Worm (Caenorhabditis elegans) whole organism, L1 larva: Measurements from ENCODE around the gene K02D10.1.

Experiments
- C04F5.9 ChIP-seq: sonication (generic microtip); optimal IDR thresholded peaks from 2 replicates; lab custom pipeline; 2016; ENCODE audit warnings: missing genetic modification characterization, missing compliant biosample characterization
- C16A3.4 ChIP-seq: fragments of 150-350 bp; optimal IDR thresholded peaks from 2 replicates; lab custom pipeline; 2014; ENCODE audit warnings: missing biosample characterization, missing genetic modification characterization
- C34B4.2 ChIP-seq: sonication (generic microtip); optimal IDR thresholded peaks from 2 replicates; lab custom pipeline; 2017; ENCODE audit warnings: mild to moderate bottlenecking, missing genetic modification characterization, missing compliant biosample characterization
- Y116A8C.19 ChIP-seq: sonication (generic microtip); optimal IDR thresholded peaks from 2 replicates; lab custom pipeline; 2016; ENCODE audit warnings: missing compliant biosample characterization, missing genetic modification characterization, borderline replicate concordance
- alr-1 ChIP-seq: fragments of 200-800 bp; sonication (Bioruptor generic); optimal IDR thresholded peaks from 2 replicates; lab custom pipeline; 2018; ENCODE audit warnings: borderline replicate concordance, mild to moderate bottlenecking, missing genetic modification characterization, missing compliant biosample characterization
- aly-2 ChIP-seq: fragments of 150-350 bp; optimal IDR thresholded peaks from 2 replicates; lab custom pipeline; 2014; ENCODE audit warnings: missing biosample characterization, missing genetic modification characterization
- blmp-1 ChIP-seq: fragments of 150-350 bp; optimal IDR thresholded peaks from 2 replicates; lab custom pipeline; 2014; ENCODE audit warnings: missing biosample characterization, missing genetic modification characterization
- ceh-63 ChIP-seq: fragments of 200-800 bp; sonication (Bioruptor generic); optimal IDR thresholded peaks from 2 replicates; lab custom pipeline; 2018; ENCODE audit warnings: mild to moderate bottlenecking, missing genetic modification characterization, missing compliant biosample characterization
- ceh-8 ChIP-seq: fragments of 200-800 bp; sonication (Bioruptor generic); optimal IDR thresholded peaks from 2 replicates; lab custom pipeline; 2018; ENCODE audit warnings: mild to moderate bottlenecking, missing genetic modification characterization, moderate library complexity, missing compliant biosample characterization
- ceh-88 ChIP-seq: fragments of 200-800 bp; sonication (Bioruptor generic); IDR thresholded peaks from 2 replicates; pipeline ENCODE4 v1.3.6; 2022; ENCODE audit warnings: missing genetic modification characterization, missing compliant biosample characterization
- ceh-90 ChIP-seq: sonication (generic microtip); optimal IDR thresholded peaks from 2 replicates; lab custom pipeline; 2016; ENCODE audit warnings: missing genetic modification characterization, missing compliant biosample characterization
- dsc-1 ChIP-seq: sonication (generic microtip); optimal IDR thresholded peaks from 2 replicates; lab custom pipeline; 2016; ENCODE audit warnings: mild to moderate bottlenecking, missing genetic modification characterization, missing compliant biosample characterization
- efl-1 ChIP-seq, 4 experiments: fragments of 150-350 bp; optimal IDR thresholded peaks in 3 of 4; peaks in 1 of 4; 1 replicate in 1 of 4; 2 replicates in 3 of 4; lab custom pipeline; 2014; ENCODE audit warnings: missing biosample characterization in 2 of 4, missing genetic modification characterization in 2 of 4, missing genetic modification reagents in 2 of 4
- efl-3 ChIP-seq: fragments of 200-800 bp; sonication (Bioruptor generic); optimal IDR thresholded peaks from 2 replicates; lab custom pipeline; 2018; ENCODE audit warnings: mild to moderate bottlenecking, missing genetic modification characterization, missing compliant biosample characterization
- egl-13 ChIP-seq: sonication (generic microtip); optimal IDR thresholded peaks from 2 replicates; lab custom pipeline; 2016; ENCODE audit warnings: missing genotype, missing genetic modification reagents, missing genetic modification characterization, missing compliant biosample characterization
- egl-27 ChIP-seq, 2 experiments: fragments of 150-350 bp in 1 of 2; sonication (generic microtip); optimal IDR thresholded peaks; 3 replicates each; lab custom pipeline; 2017 to 2018; ENCODE audit warnings: missing biosample characterization in 2 of 2, missing genetic modification characterization in 2 of 2, missing genetic modification reagents in 2 of 2
- elt-2 ChIP-seq: sonication (generic microtip); optimal IDR thresholded peaks from 2 replicates; lab custom pipeline; 2016; ENCODE audit warnings: missing genetic modification characterization, mild to moderate bottlenecking, inconsistent platforms, missing compliant biosample characterization, missing genetic modification reagents
- ets-5 ChIP-seq: fragments of 200-800 bp; sonication (Bioruptor generic); IDR thresholded peaks from 2 replicates; pipeline ENCODE4 v1.3.6; 2022; ENCODE audit warnings: missing genetic modification characterization, missing compliant biosample characterization
- fkh-10 ChIP-seq: sonication (generic microtip); optimal IDR thresholded peaks from 2 replicates; lab custom pipeline; 2017; ENCODE audit warnings: missing biosample characterization, missing genetic modification reagents, missing genetic modification characterization
- fkh-8 ChIP-seq: sonication (generic microtip); optimal IDR thresholded peaks from 2 replicates; lab custom pipeline; 2016; ENCODE audit warnings: mild to moderate bottlenecking, missing genetic modification characterization, missing compliant biosample characterization
- grh-1 ChIP-seq: fragments of 200-800 bp; sonication (Bioruptor generic); IDR thresholded peaks from 2 replicates; pipeline ENCODE4 v1.3.6; 2022; ENCODE audit warnings: missing genetic modification reagents, missing genetic modification characterization, missing compliant biosample characterization
- hlh-17 ChIP-seq: fragments of 200-800 bp; sonication (Bioruptor generic); optimal IDR thresholded peaks from 2 replicates; lab custom pipeline; 2018; ENCODE audit warnings: missing genetic modification characterization, mild to moderate bottlenecking, missing compliant biosample characterization, moderate library complexity, borderline replicate concordance
- hlh-4 ChIP-seq: sonication (generic microtip); optimal IDR thresholded peaks from 2 replicates; lab custom pipeline; 2016; ENCODE audit warnings: mild to moderate bottlenecking, missing genetic modification characterization, missing compliant biosample characterization
- hpl-2 ChIP-seq: fragments of 150-350 bp; optimal IDR thresholded peaks from 2 replicates; lab custom pipeline; 2014; ENCODE audit warnings: missing biosample characterization, missing genetic modification reagents, missing genetic modification characterization
- irx-1 ChIP-seq: sonication (generic microtip); optimal IDR thresholded peaks from 2 replicates; lab custom pipeline; 2016; ENCODE audit warnings: missing genetic modification characterization, missing compliant biosample characterization
- jun-1 ChIP-seq: fragments of 150-350 bp; optimal IDR thresholded peaks from 2 replicates; lab custom pipeline; 2014; ENCODE audit warnings: missing biosample characterization, missing genetic modification reagents, missing genetic modification characterization
- lin-13 ChIP-seq: fragments of 150-350 bp; optimal IDR thresholded peaks from 2 replicates; lab custom pipeline; 2014; ENCODE audit warnings: missing biosample characterization, missing genetic modification reagents, missing genetic modification characterization
- lin-35 ChIP-seq, 2 experiments: fragments of 150-350 bp; optimal IDR thresholded peaks; 2 replicates each; lab custom pipeline; 2014; ENCODE audit warnings: missing biosample characterization in 2 of 2, missing genetic modification characterization in 2 of 2, missing genetic modification reagents in 2 of 2
- lir-3 ChIP-seq: sonication (generic microtip); optimal IDR thresholded peaks from 2 replicates; lab custom pipeline; 2016; ENCODE audit warnings: mild to moderate bottlenecking, missing genetic modification characterization, moderate library complexity, missing compliant biosample characterization; ENCODE audit not compliant: poor library complexity
- lsy-2 ChIP-seq, 2 experiments: fragments of 150-350 bp; optimal IDR thresholded peaks; 2 replicates each; lab custom pipeline; 2014; ENCODE audit warnings: missing biosample characterization in 2 of 2, missing genetic modification characterization in 2 of 2
- mab-9 ChIP-seq: fragments of 200-800 bp; sonication (Bioruptor generic); IDR thresholded peaks from 2 replicates; pipeline ENCODE4 v1.3.6; 2022; ENCODE audit warnings: missing genetic modification reagents, missing genetic modification characterization, missing compliant biosample characterization
- mdl-1 ChIP-seq, 2 experiments: fragments of 150-350 bp; optimal IDR thresholded peaks; 2 replicates each; lab custom pipeline; 2014 to 2017; ENCODE audit warnings: missing biosample characterization in 2 of 2, missing genetic modification characterization in 2 of 2, inconsistent platforms in 1 of 2
- mef-2 ChIP-seq: fragments of 150-350 bp; optimal IDR thresholded peaks from 2 replicates; lab custom pipeline; 2014; ENCODE audit warnings: missing biosample characterization, missing genetic modification characterization
- nhr-19 ChIP-seq: fragments of 200-800 bp; sonication (Bioruptor generic); conservative IDR thresholded peaks from 2 replicates; pipeline ENCODE4 v1.3.6; 2022; ENCODE audit warnings: missing genetic modification characterization, missing compliant biosample characterization
- nhr-20 ChIP-seq: sonication (generic microtip); optimal IDR thresholded peaks from 2 replicates; lab custom pipeline; 2016; ENCODE audit warnings: mild to moderate bottlenecking, missing genetic modification characterization, missing compliant biosample characterization
- nhr-28 ChIP-seq: fragments of 150-350 bp; optimal IDR thresholded peaks from 2 replicates; lab custom pipeline; 2014; ENCODE audit warnings: missing biosample characterization, missing genetic modification characterization
- nhr-47 ChIP-seq: sonication (generic microtip); optimal IDR thresholded peaks from 2 replicates; lab custom pipeline; 2016; ENCODE audit warnings: mild to moderate bottlenecking, missing genetic modification characterization, moderate library complexity, missing compliant biosample characterization
- nhr-71 ChIP-seq: sonication (generic microtip); optimal IDR thresholded peaks from 2 replicates; lab custom pipeline; 2016; ENCODE audit warnings: mild to moderate bottlenecking, missing genetic modification characterization, moderate library complexity, missing compliant biosample characterization
- nhr-77 ChIP-seq: fragments of 150-350 bp; optimal IDR thresholded peaks from 2 replicates; lab custom pipeline; 2014; ENCODE audit warnings: missing biosample characterization, missing genetic modification characterization
- nhr-84 ChIP-seq: sonication (generic microtip); optimal IDR thresholded peaks from 2 replicates; lab custom pipeline; 2017; ENCODE audit warnings: missing biosample characterization, missing genetic modification characterization
- nhr-90 ChIP-seq: sonication (generic microtip); optimal IDR thresholded peaks from 2 replicates; lab custom pipeline; 2016; ENCODE audit warnings: mild to moderate bottlenecking, missing genetic modification characterization, missing compliant biosample characterization; ENCODE audit not compliant: poor library complexity
- pqm-1 ChIP-seq: sonication (generic microtip); optimal IDR thresholded peaks from 3 replicates; lab custom pipeline; 2017; ENCODE audit warnings: missing biosample characterization, missing genetic modification characterization
- sox-4 ChIP-seq: sonication (generic microtip); optimal IDR thresholded peaks from 2 replicates; lab custom pipeline; 2016; ENCODE audit warnings: missing genetic modification characterization, missing compliant biosample characterization
- sptf-1 ChIP-seq: fragments of 150-350 bp; optimal IDR thresholded peaks from 2 replicates; lab custom pipeline; 2014; ENCODE audit warnings: missing biosample characterization, missing genetic modification characterization
- sup-37 ChIP-seq: fragments of 200-800 bp; sonication (Bioruptor generic); optimal IDR thresholded peaks from 2 replicates; lab custom pipeline; 2018; ENCODE audit warnings: mild to moderate bottlenecking, missing genetic modification characterization, missing compliant biosample characterization
- tbx-2 ChIP-seq: sonication (generic microtip); optimal IDR thresholded peaks from 2 replicates; lab custom pipeline; 2016; ENCODE audit warnings: missing genetic modification characterization, missing compliant biosample characterization
- unc-130 ChIP-seq: fragments of 150-350 bp; optimal IDR thresholded peaks from 2 replicates; lab custom pipeline; 2017; ENCODE audit warnings: missing biosample characterization, missing genetic modification characterization, inconsistent platforms
- vab-15 ChIP-seq: sonication (generic microtip); optimal IDR thresholded peaks from 2 replicates; lab custom pipeline; 2017; ENCODE audit warnings: missing genotype, mild to moderate bottlenecking, missing genetic modification characterization, missing compliant biosample characterization
- xbp-1 ChIP-seq: sonication (generic microtip); optimal IDR thresholded peaks from 2 replicates; lab custom pipeline; 2016; ENCODE audit warnings: missing genetic modification characterization, missing compliant biosample characterization
- zip-4 ChIP-seq: fragments of 200-800 bp; sonication (Bioruptor generic); optimal IDR thresholded peaks from 2 replicates; lab custom pipeline; 2018; ENCODE audit warnings: mild to moderate bottlenecking, missing genetic modification characterization, moderate library complexity, missing compliant biosample characterization
- ztf-11 ChIP-seq, 2 experiments: sonication (generic microtip); optimal IDR thresholded peaks; 2 replicates each; lab custom pipeline; 2016 to 2017; ENCODE audit warnings: missing genetic modification characterization in 2 of 2, missing biosample characterization in 1 of 2, missing compliant biosample characterization in 1 of 2
- ztf-4 ChIP-seq: fragments of 150-350 bp; optimal IDR thresholded peaks from 2 replicates; lab custom pipeline; 2014; ENCODE audit warnings: missing biosample characterization, missing genetic modification characterization

The K02D10.1 gene

ce11 chrIII:8734327-8734885 is 34.9 kb upstream of the K02D10.1 start:
- no peak for TF ChIP-seq grh-1 (GFP tag; lab: Robert Waterston, UW)
- TF ChIP-seq hlh-17: no peak
- TF ChIP-seq hpl-2 (GFP tag; lab: Kevin White, UChicago): no peak
- TF ChIP-seq lir-3 (tag; lab: Kevin White, UChicago): no peak
- peak in 1 of 2 experiments; percentile 29 for TF ChIP-seq mdl-1 (tag; optimal IDR thresholded peaks at IDR 0.05; lab: Kevin White, UChicago)
- no peak for TF ChIP-seq mef-2
- TF ChIP-seq ztf-4 (tag; lab: Kevin White, UChicago): no peak
- no peak for TF ChIP-seq ceh-88 (GFP tag; lab: Robert Waterston, UW)
- TF ChIP-seq tbx-2 (tag; lab: Kevin White, UChicago): peak; percentile 48
- no peak for TF ChIP-seq ceh-90 (tag; lab: Kevin White, UChicago)
- TF ChIP-seq Y116A8C.19 (tag; lab: Kevin White, UChicago): no peak
- TF ChIP-seq egl-13: no peak
- TF ChIP-seq C16A3.4: no peak
- no peak for TF ChIP-seq alr-1 (tag; lab: Kevin White, UChicago)
- TF ChIP-seq nhr-77: no peak
- no peak for TF ChIP-seq zip-4 (GFP tag; lab: Kevin White, UChicago)
- TF ChIP-seq unc-130 (tag; lab: Kevin White, UChicago): no peak
- TF ChIP-seq blmp-1 (tag; lab: Kevin White, UChicago): no peak
- TF ChIP-seq efl-1 (optimal IDR thresholded peaks at IDR 0.05; lab: Kevin White, UChicago): peak; percentile 14 to 29
- no peak for TF ChIP-seq efl-1 (GFP tag; optimal IDR thresholded peaks at IDR 0.05 in 1 of 2; lab: Kevin White, UChicago)
- TF ChIP-seq C34B4.2 (tag; lab: Kevin White, UChicago): no peak
- TF ChIP-seq xbp-1 (tag; lab: Kevin White, UChicago): no peak
- TF ChIP-seq sox-4: no peak
- no peak for TF ChIP-seq mab-9 (GFP tag; lab: Robert Waterston, UW)
- no peak for TF ChIP-seq nhr-90
- no peak for TF ChIP-seq elt-2
- no peak for TF ChIP-seq pqm-1 (tag; lab: Kevin White, UChicago)
- peak; percentile 43 for TF ChIP-seq nhr-47 (tag; lab: Kevin White, UChicago)
- no peak for TF ChIP-seq fkh-10 (GFP tag; lab: Kevin White, UChicago)
- no peak for TF ChIP-seq ztf-11 (tag; optimal IDR thresholded peaks at IDR 0.05; lab: Kevin White, UChicago)
- TF ChIP-seq fkh-8 (tag; lab: Kevin White, UChicago): no peak
- TF ChIP-seq ceh-8 (GFP tag; lab: Kevin White, UChicago): no peak
- no peak for TF ChIP-seq ceh-63
- no peak for TF ChIP-seq vab-15 (tag; lab: Kevin White, UChicago)
- no peak for TF ChIP-seq lin-13 (GFP tag; lab: Kevin White, UChicago)
- no peak for TF ChIP-seq egl-27 (tag; optimal IDR thresholded peaks at IDR 0.05; lab: Kevin White, UChicago)
- no peak for TF ChIP-seq irx-1 (tag; lab: Kevin White, UChicago)
- TF ChIP-seq aly-2 (tag; lab: Kevin White, UChicago): no peak
- TF ChIP-seq C04F5.9: no peak
- TF ChIP-seq nhr-20 (tag; lab: Kevin White, UChicago): peak; percentile 35
- peak; percentile 8 to 18 for TF ChIP-seq lin-35 (GFP tag; optimal IDR thresholded peaks at IDR 0.05; lab: Kevin White, UChicago)
- no peak for TF ChIP-seq nhr-84 (tag; lab: Kevin White, UChicago)
- no peak for TF ChIP-seq nhr-28 (tag; lab: Kevin White, UChicago)
- TF ChIP-seq hlh-4 (tag; lab: Kevin White, UChicago): no peak
- no peak for TF ChIP-seq sptf-1
- peak; percentile 8 to 32 for TF ChIP-seq lsy-2 (tag; optimal IDR thresholded peaks at IDR 0.05; lab: Kevin White, UChicago)
- TF ChIP-seq dsc-1: no peak
- TF ChIP-seq nhr-19 (GFP tag; lab: Robert Waterston, UW): peak; percentile 21; the same call in 1 of the 2 replicates
- TF ChIP-seq efl-3 (GFP tag; lab: Kevin White, UChicago): no peak
- TF ChIP-seq sup-37 (GFP tag; lab: Kevin White, UChicago): no peak
- TF ChIP-seq ets-5: no peak
- no peak for TF ChIP-seq jun-1 (tag; lab: Kevin White, UChicago)
- TF ChIP-seq nhr-71 (tag; lab: Kevin White, UChicago): peak; percentile 76
